Worm (Caenorhabditis elegans): ENCODE data around the gene F53B7.4.

The F53B7.4 gene

ce11 chrV:11013179-11013578, 10.8 kb upstream of the F53B7.4 start:
- no peak for TF ChIP-seq C38D4.7 (GFP tag; optimal IDR thresholded peaks at IDR 0.05)
- TF ChIP-seq tbx-7 (tag; optimal IDR thresholded peaks at IDR 0.05) = no peak
- no peak for TF ChIP-seq fkh-10 (GFP tag; optimal IDR thresholded peaks at IDR 0.05)
- no peak for TF ChIP-seq ahr-1 (tag; optimal IDR thresholded peaks at IDR 0.05)
- no peak for TF ChIP-seq pax-1 (tag; optimal IDR thresholded peaks at IDR 0.05)

DNA sequence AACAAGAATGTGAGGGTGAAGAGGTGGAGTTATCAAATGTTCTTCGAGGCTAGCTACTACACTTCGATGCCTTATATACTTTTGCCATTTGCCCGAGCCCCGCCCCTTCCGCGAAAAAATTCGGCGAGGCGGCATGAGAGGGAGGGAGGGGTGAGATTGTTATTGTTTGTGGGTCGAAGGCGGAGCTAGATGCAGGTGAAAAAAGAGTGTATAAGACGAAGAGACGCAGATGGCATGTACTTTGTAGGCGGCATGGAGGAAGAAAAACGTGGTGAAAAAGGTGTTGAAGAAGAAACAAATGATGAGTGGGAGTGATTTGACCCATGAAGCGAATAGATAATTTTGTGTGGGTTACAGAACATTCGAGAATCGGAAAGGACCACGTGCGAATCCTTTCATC, 10.1 kb upstream of the F53B7.4 start, which contains the start of gene C13G3.1:
C13G3.1 (minus strand) TSS at position 47 of the 400 bp plus-strand sequence.
- TF ChIP-seq ztf-16 (tag; optimal IDR thresholded peaks at IDR 0.05) (no peak), ceh-14 (tag; optimal IDR thresholded peaks at IDR 0.05) (no peak), elt-4 (tag; optimal IDR thresholded peaks at IDR 0.05) (no peak), madf-2 (tag; optimal IDR thresholded peaks at IDR 0.05) (no peak), fkh-6 (tag; optimal IDR thresholded peaks at IDR 0.05) (no peak), fax-1 (tag; optimal IDR thresholded peaks at IDR 0.05) (no peak), ceh-30 (tag; optimal IDR thresholded peaks at IDR 0.05) (no peak), syd-9 (tag; optimal IDR thresholded peaks at IDR 0.05) (no peak), T23F11.4 (GFP tag; optimal IDR thresholded peaks at IDR 0.05) (no peak), K09A11.1 (tag; optimal IDR thresholded peaks at IDR 0.05; ENCODE audit: insufficient read depth) (no peak), hlh-30 (tag; optimal IDR thresholded peaks at IDR 0.05; ENCODE audit: insufficient read depth) (no peak), dve-1 (tag; optimal IDR thresholded peaks at IDR 0.05) (no peak), hlh-6 (tag; optimal IDR thresholded peaks at IDR 0.05) (no peak), ceh-22 (tag; optimal IDR thresholded peaks at IDR 0.05) (no peak), ceh-6 (GFP tag; optimal IDR thresholded peaks at IDR 0.05) (no peak), sox-4 (tag; optimal IDR thresholded peaks at IDR 0.05) (no peak), sdc-2 (tag; optimal IDR thresholded peaks at IDR 0.05) (no peak), ceh-31 (tag; optimal IDR thresholded peaks at IDR 0.05) (no peak)

ce11 chrV:11011807-11012206, 9.5 kb upstream of the F53B7.4 start:
- TF ChIP-seq syd-9 (tag; optimal IDR thresholded peaks at IDR 0.05) = no peak

DNA sequence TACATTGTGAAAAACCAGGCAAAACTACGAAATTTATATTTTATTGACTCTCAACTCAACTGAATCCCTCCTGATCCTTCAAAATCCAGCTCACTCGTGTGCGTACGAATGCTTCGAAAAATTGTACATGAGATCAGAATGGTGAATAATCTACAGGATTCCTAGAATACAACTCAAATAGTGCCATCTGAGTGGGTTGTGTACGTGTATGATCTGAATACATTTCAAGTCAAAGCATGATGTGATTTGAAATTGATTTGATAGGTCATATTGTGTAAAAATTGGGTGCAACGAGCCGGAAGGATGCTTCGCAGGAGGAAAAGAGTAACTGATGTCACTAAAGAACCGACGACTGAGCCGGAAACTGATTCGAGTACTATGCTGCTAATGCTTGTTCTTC, 8.4 kb upstream of the F53B7.4 start:
- TF ChIP-seq pha-4 (tag; optimal IDR thresholded peaks at IDR 0.05) (no peak), lim-6 (tag; optimal IDR thresholded peaks at IDR 0.05) (no peak), pax-1 (tag; optimal IDR thresholded peaks at IDR 0.05) (no peak), ceh-45 (GFP tag; IDR thresholded peaks at IDR 0.05) (no peak), rnt-1 (tag; optimal IDR thresholded peaks at IDR 0.05) (no peak), ttx-3 (tag; optimal IDR thresholded peaks at IDR 0.05) (no peak), ceh-30 (tag; optimal IDR thresholded peaks at IDR 0.05) (no peak), odd-2 (tag; optimal IDR thresholded peaks at IDR 0.05) (no peak), pros-1 (tag; optimal IDR thresholded peaks at IDR 0.05) (no peak), F13H6.1 (tag; optimal IDR thresholded peaks at IDR 0.05) (no peak)

DNA sequence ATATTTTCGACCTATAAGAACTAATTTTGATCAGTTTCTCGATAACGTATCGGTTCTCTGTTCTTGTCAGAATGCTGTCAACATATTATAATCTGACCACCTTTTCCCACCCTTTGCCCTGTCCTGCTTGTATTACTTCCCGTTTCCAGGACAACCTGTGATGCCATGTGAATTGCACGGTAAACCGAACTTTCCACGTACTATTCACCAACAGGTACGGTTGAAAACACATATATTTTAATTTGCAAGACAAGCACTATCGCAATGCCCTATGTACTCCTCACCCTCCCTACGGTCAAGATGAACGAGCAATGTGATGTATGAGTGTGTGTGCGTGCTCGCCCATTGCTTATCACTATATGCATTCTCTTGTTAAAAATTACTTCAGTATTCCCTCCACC, 6.8 kb upstream of the F53B7.4 start:
- TF ChIP-seq ama-1 (optimal IDR thresholded peaks at IDR 0.05) = no peak
- TF ChIP-seq elt-2 (tag; optimal IDR thresholded peaks at IDR 0.05) = peak; percentile 84

DNA sequence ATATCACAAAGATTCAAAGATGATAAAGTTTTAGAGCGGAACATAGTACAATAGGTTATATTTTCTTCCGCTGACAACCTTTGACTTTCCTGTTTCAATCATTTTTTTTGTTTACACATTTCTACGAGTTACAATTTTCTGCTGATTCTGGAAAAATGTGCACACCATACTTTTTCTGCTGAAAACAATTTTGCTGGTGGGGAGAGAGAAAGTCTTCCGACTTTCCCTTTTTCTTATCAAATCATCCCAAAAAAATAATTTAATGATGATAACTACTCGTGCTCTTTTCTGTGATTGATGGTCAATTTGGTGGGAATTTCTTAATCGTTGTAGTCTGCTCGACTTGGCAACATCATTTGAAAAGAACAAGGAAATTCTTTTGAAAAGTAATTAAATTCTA, 5.3 kb upstream of the F53B7.4 start:
- no peak for TF ChIP-seq unc-3 (GFP tag; conservative IDR thresholded peaks at IDR 0.05)
- TF ChIP-seq unc-3 (tag; optimal IDR thresholded peaks at IDR 0.05) = no peak
- peak; percentile 54 for TF ChIP-seq elt-2 (tag; optimal IDR thresholded peaks at IDR 0.05)
